Worm (Caenorhabditis elegans) whole organism, L4/young adult: ENCODE measurements around the gene dsh-1.

Experiments used
- dao-5 ChIP-seq: sonication (generic microtip); optimal IDR thresholded peaks from 2 replicates; lab custom pipeline; 2016; ENCODE audit warnings: missing genotype, missing genetic modification characterization, moderate library complexity, missing compliant biosample characterization
- him-1 ChIP-seq: sonication (generic microtip); optimal IDR thresholded peaks from 2 replicates; lab custom pipeline; 2016; ENCODE audit warnings: missing genotype, missing genetic modification reagents, missing genetic modification characterization, missing compliant biosample characterization

DNA sequence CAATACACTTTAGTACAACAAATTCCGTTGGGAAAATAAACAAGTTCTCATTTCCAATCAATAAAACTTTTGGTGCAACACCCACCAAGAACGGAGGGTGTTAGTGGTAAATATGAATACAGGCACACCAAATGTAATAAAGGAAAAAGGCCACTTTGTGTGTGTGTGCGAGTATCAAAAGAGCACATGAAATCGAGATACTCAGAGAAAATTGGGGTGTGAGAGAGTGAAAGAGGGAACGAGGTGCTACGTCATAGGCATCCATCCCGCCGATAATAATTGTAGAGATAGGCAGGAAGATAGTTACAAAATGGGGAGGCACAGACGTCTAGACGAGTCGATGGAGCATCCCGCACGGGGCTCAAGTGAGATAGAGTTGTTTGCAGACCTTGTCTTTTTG lies 2.6 kb upstream of the dsh-1 start:
- no peak for TF ChIP-seq dao-5
- TF ChIP-seq him-1 (tag; lab: Kevin White, UChicago): no peak
